Worm (Caenorhabditis elegans) whole organism, L4/young adult: ENCODE data around the gene D2063.1.

Source experiments
- W03F9.2 ChIP-seq: fragments of 150-350 bp; optimal IDR thresholded peaks from 2 replicates; lab custom pipeline; 2014; ENCODE audit warnings: missing biosample characterization, missing genetic modification characterization
- dao-5 ChIP-seq: sonication (generic microtip); optimal IDR thresholded peaks from 2 replicates; lab custom pipeline; 2016; ENCODE audit warnings: missing genotype, missing genetic modification characterization, moderate library complexity, missing compliant biosample characterization
- him-1 ChIP-seq: sonication (generic microtip); optimal IDR thresholded peaks from 2 replicates; lab custom pipeline; 2016; ENCODE audit warnings: missing genotype, missing genetic modification reagents, missing genetic modification characterization, missing compliant biosample characterization

The D2063.1 gene

DNA sequence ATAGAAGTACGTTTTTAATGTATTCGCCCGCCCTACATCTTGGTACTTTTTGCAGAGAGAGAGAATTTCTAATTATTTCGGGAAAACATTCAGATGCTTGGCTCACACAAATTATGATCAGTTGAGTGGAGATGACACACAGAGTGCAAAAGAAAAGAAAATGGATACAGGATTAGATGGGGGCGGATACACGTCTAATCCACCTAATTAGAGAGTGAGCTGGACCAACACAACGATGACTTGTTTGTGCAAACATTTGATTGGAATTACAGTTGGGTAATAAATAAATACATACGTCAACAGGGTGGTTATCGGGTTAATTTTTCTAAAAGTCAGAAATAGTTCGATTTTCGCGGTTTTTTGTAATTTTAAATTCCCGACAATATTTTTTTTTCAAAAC is 32.2 kb downstream of the D2063.1 start:
- no peak for TF ChIP-seq W03F9.2 (tag; lab: Kevin White, UChicago)
- no peak for TF ChIP-seq dao-5 (tag; lab: Kevin White, UChicago)
- no peak for TF ChIP-seq him-1 (tag; lab: Kevin White, UChicago)

DNA sequence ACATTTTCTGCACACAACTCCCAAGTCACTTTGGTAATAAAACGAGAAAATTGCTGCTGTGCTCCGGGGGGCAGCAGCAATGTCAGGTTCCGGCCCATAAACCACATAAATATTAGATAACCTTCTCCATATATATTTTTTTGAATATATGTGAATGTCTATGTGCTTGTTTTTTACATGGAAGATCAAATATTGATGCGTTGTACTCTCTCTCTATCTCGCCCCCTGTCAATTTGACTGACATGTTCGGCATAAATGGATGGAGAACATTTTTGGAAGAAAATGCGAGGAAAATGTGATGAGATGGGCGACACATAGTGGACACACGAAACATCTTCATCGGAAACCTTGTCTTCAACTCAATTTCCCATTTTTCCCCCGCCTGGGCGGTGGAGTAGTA is 33.1 kb downstream of the D2063.1 start:
- TF ChIP-seq W03F9.2 (tag; lab: Kevin White, UChicago) (no peak), dao-5 (tag; lab: Kevin White, UChicago) (no peak), him-1 (tag; lab: Kevin White, UChicago) (no peak)

DNA sequence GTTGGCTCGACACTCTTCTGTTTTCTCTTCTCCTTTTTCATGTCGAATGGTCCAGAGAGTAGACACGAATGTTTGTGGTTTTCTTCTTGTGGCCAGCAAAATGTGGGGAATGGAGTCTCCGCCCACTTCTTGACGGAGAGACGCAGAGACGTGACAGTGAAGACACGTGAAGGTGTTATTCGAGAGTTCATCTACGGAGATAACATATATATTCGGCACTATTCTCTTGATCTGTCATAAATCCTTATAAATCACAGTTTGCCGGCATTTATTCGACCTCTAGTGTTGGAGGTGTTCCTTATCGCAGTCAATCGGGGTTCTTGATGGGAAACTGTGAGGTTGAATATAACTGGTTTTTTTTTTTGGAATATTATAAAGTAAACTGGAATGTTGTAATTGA is 34.6 kb downstream of the D2063.1 start, which contains the start of gene F32D1.3:
Gene F32D1.3 (minus strand): TSS at position 65 of the 400 bp plus-strand sequence.
- TF ChIP-seq him-1 (tag; lab: Kevin White, UChicago) (no peak), dao-5 (tag; lab: Kevin White, UChicago) (no peak), W03F9.2 (tag; lab: Kevin White, UChicago) (no peak)

DNA sequence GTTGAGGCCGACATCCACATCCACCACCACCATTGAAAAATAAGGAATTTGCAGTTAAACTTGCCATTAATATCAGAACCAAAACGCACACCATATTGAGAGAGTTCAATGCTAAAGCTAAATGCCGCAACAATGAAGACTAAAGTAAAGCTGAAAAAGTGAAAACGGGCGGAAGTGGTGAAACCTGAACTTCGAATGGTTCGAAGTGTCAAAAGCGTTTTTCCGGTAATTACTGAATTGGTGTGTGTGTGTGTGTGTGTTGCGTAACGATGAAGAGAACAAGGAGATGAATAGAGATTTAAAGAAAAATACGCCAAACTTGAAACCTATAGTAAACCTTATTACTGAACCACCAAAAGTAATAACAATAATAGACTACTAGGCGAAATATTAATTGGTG is 37.6 kb downstream of the D2063.1 start, which contains the start of gene grl-13:
Gene grl-13 (minus strand): TSS at position 101 of the 400 bp plus-strand sequence.
- TF ChIP-seq dao-5 (tag; lab: Kevin White, UChicago) (no peak), him-1 (tag; lab: Kevin White, UChicago) (no peak), W03F9.2 (tag; lab: Kevin White, UChicago) (no peak)

DNA sequence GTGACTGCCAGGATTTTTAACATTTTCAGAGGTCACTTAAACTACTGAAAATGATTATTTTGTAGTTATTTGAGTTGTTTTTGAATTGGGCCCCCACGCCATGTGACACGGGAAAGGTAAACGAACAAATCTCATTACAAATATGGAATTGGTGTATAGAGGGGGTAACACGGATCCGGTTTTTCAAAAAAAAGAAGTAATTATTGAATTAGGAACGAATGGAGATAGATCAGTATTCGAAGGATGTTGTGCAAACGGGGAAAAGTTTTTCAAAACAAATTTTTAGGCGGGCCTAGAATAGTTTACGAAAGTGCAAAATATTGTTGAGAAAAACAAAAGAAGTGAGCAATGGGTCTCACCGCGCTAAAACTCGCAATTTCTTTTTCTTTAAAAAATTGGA is 39.5 kb downstream of the D2063.1 start, which contains the start of gene F32D1.11:
Gene F32D1.11 (minus strand): TSS at position 101 of the 400 bp plus-strand sequence.
- TF ChIP-seq him-1 (tag; lab: Kevin White, UChicago) (no peak), dao-5 (tag; lab: Kevin White, UChicago) (no peak), W03F9.2 (tag; lab: Kevin White, UChicago) (no peak)

DNA sequence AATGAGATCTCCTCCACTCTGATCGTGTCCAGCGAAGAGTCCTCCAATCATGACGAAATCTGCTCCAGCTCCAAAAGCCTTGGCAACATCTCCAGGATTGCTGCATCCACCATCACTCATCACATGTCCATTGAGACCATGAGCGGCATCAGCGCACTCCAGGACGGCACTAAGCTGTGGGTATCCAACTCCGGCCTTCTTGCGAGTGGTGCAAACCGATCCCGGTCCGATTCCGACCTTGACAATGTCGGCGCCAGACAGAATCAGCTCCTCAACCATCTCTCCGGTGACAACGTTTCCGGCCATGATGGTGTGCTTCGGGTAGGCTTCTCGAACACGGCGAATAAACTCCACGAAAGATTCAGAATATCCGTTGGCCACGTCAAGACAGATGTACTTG is 43.6 kb downstream of the D2063.1 start:
- TF ChIP-seq him-1 (tag; lab: Kevin White, UChicago): no peak
- TF ChIP-seq dao-5 (tag; lab: Kevin White, UChicago): no peak
- no peak for TF ChIP-seq W03F9.2 (tag; lab: Kevin White, UChicago)

DNA sequence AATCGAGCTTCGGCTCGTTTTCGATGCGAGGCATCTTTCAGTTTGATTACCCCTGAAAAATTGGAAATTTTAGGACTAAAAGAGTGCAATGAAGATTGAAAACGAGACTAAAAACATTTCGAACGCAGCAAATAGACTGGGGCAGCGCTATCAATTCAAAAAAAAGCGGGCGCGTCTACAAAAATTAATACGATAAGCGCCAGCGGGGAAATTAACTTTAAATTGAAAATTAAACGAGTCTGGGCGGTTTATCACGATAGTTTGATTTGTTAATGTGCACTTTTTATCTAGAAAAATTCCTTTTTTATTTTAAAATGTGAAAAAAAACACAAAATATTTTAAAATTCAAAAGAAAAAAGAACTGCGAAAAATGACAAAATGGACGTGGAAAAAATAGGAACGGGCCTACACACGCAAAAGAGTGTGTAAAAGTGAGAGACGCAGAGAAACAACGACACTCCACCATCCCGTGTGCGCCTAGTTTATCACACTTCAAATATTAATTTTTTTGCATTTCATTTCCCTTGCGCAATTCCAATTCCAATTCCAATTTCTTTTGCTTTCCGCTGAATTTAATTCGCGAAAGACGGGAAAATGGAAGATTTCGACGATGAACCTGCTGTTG is 44.5 kb downstream of the D2063.1 start, which contains the start of the genes gmpr-1 and fipp-1:
Gene gmpr-1 (minus strand): TSS at position 75 of the 625 bp plus-strand sequence.
Gene fipp-1 (plus strand): TSS at position 499 of the 625 bp plus-strand sequence.
- TF ChIP-seq W03F9.2 (tag; lab: Kevin White, UChicago): peak; percentile 6
- no peak for TF ChIP-seq him-1 (tag; lab: Kevin White, UChicago)

DNA sequence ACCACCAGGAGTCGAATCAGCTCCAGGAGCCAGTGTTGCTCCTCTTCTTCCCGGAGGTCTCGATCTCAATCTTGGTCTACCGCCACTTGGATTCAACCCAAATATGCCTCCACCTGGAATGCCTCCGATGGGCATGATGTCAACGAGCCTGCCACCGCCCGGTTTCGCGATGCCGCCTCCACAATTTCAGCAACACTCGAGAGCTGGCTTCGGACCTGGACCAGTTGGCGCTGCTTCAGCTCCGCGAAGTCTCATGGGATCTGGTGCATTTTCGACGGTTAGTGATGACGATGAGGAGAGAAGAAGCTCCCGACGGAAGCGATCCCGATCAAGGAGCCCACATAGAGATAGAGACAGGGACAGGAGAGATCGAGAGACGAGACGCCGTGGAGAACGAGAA is 46.1 kb downstream of the D2063.1 start:
- no peak for TF ChIP-seq dao-5 (tag; lab: Kevin White, UChicago)
- no peak for TF ChIP-seq him-1 (tag; lab: Kevin White, UChicago)

DNA sequence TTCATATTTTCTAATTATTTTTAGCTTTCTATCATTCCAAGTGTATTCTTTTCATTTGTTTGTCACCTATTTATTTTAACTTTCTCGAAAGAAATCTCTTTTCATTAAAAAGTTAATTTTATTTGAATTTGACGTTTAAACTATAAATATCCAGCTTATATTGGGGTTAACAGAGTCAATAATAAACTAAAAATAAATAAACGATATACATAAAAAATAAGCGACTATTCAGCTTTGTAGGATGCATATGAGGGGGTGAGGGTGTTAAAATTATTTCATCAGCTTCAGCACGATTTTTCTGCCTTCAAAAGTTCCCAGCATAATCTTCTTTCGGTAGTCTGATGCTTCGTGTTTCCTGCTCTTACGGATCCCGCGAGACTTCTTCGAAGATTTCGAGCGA is 46.7 kb downstream of the D2063.1 start:
- no peak for TF ChIP-seq W03F9.2 (tag; lab: Kevin White, UChicago)
- TF ChIP-seq him-1 (tag; lab: Kevin White, UChicago): no peak
- no peak for TF ChIP-seq dao-5 (tag; lab: Kevin White, UChicago)

DNA sequence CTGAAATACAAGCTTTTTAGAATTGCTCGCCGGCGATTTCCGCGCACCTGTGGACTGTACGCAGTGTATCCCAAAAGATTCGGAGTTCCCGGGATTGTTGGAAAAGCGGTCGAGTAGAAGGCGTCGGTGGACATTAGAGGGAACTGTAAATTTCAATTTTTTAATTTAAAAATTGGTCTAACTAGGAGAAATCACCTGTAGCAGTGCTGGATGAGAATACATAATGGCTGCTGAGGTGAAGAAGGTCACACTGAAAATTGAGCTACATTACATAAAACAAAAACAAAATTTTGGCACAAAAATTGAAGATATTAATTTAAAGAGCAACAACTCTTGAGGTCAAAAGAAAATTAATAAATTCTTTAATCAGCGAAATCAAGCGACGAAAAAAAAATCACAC is 47.7 kb downstream of the D2063.1 start, which contains the start of gene neg-1:
Gene neg-1 (minus strand): TSS at position 250 of the 400 bp plus-strand sequence.
- TF ChIP-seq him-1 (tag; lab: Kevin White, UChicago): no peak
- no peak for TF ChIP-seq dao-5 (tag; lab: Kevin White, UChicago)
- TF ChIP-seq W03F9.2 (tag; lab: Kevin White, UChicago): no peak

DNA sequence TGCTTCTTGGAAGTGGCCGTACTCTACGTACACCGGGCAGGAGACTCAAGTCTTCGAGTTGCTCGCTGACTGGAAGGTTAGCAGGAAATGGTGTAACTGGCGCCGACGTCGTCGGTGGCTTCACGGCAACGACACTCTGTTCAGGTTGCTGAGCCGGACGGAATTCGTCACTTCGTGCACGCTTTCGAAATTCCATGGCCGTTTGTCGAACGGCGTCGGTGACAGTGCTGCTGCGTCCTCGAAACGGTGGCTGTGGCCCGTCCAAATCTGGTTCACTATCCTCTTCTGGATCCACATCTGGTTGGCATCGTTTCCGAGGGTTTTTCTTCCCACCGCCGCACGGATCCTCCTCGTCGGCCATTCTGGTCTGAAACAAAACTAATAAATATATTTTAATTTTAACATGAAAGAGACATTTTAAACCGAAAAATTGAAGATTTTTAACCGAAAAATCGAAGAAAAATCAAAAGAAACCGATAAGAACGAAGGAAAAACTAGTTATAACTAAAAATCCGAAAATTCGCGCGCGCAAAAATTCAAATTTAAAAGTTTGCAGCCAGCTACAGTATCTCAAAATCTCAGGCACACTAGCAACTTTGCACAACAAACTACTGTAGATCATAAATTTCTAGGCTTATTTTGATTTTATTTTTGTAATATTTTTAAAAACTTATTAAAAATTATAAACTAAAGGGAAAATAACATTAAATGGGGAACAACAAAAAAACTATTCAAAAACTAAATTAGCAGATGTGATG is 49.1 kb downstream of the D2063.1 start, which contains the start of gene F32D1.7:
Gene F32D1.7 (minus strand): TSS at position 367 of the 758 bp plus-strand sequence.
- peak; percentile 11 for TF ChIP-seq W03F9.2 (tag; lab: Kevin White, UChicago)
- no peak for TF ChIP-seq him-1 (tag; lab: Kevin White, UChicago)

DNA sequence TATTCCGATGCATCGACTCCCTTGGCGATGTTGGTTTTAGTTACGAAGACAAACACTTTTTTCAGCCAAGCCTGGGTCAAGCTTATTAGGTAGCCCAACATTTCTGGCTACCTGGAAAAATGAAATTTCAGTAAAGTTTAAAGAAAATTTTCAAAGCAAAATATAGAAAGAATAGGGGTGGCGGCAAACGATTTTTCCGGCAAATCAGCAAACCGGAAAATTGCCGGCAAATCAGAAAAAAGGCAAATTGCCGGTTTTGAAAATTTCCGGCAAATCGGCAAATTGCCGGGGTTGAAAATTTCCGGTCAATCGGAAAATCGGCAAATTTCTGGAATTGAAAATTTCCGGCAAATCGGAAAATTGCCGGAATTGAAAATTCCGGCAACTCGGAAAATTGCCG is 50.7 kb downstream of the D2063.1 start, which contains the start of gene F32D1.8:
Gene F32D1.8 (minus strand): TSS at position 101 of the 400 bp plus-strand sequence.
- TF ChIP-seq him-1 (tag; lab: Kevin White, UChicago) (no peak), dao-5 (tag; lab: Kevin White, UChicago) (no peak), W03F9.2 (tag; lab: Kevin White, UChicago) (no peak)
